Fruit fly (Drosophila melanogaster): Measurements from ENCODE around the gene CG7394.

The CG7394 gene

DNA sequence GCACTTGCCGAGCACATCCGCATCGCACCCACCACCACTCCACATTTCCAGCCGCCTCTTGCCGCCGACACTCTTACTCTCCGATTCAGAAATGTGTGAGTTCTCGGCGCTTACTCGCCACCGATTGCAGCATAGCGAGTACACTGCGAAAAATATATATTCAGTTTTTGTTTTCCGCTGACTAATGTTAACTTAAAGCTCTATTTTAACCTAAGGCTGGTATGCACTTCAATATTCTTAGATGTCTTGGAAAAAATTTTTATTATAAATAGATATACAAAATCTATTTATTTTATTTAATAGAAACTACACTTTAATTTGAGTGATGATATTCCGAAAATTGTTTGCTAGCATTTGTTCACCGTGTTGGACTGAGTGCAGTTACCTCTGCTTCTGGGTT, 37.5 kb downstream of the CG7394 start (continued):
- no peak for TF ChIP-seq lz (GFP tag; optimal IDR thresholded peaks at IDR 0.05)
- TF ChIP-seq achi (GFP tag; optimal IDR thresholded peaks at IDR 0.05) = peak; percentile 44
- TF ChIP-seq CG3919 (GFP tag; optimal IDR thresholded peaks at IDR 0.05) = no peak
- peak; percentile 54 for TF ChIP-seq CG32006 (GFP tag; optimal IDR thresholded peaks at IDR 0.05)
- TF ChIP-seq Ets96B (tag; optimal IDR thresholded peaks at IDR 0.05) = peak; percentile 54
- no peak for TF ChIP-seq salr (GFP tag; optimal IDR thresholded peaks at IDR 0.05)
- TF ChIP-seq vri (GFP tag; optimal IDR thresholded peaks at IDR 0.05) = no peak

DNA sequence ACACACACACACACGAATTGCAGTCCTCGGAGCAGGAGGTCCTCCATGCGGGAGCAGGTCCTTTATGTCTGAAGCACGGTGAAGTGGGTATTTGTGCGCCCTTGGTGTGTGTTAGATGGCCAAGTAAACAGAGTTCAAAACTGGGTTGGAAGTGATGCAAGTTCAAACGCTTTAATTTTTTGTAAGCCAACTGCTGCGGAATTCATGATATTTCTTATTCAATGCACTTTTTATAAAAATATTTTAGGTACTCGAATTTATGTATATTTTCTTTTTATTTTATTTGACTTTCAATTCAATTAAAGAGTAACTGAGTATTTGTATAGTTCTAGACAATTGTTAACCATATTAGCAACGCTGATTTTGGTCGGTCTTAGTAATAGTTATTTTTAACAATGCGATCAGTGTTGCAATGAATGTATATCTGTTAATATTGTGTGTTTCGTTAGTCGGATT, 38.2 kb downstream of the CG7394 start, which contains the start of the genes CG14137 and CG46394:
CG14137 (minus strand) TSS at position 101 of the 456 bp plus-strand sequence.
CG46394 (plus strand) TSS at position 406 of the 456 bp plus-strand sequence.
- no peak for TF ChIP-seq dsx (GFP tag; optimal IDR thresholded peaks at IDR 0.05; ENCODE audit: poor library complexity, severe bottlenecking)
- TF ChIP-seq Sox15 (GFP tag; optimal IDR thresholded peaks at IDR 0.05) = no peak
- no peak for TF ChIP-seq topi (GFP tag; optimal IDR thresholded peaks at IDR 0.05)
- no peak for TF ChIP-seq Gug (GFP tag; IDR thresholded peaks at IDR 0.05)
- no peak for TF ChIP-seq net (GFP tag; optimal IDR thresholded peaks at IDR 0.05)
- no peak for TF ChIP-seq CG32006 (GFP tag; optimal IDR thresholded peaks at IDR 0.05)
- TF ChIP-seq Lpt (GFP tag; optimal IDR thresholded peaks at IDR 0.05) = no peak
- TF ChIP-seq CG4318 (GFP tag; optimal IDR thresholded peaks at IDR 0.05) = no peak
- no peak for TF ChIP-seq Met (GFP tag; optimal IDR thresholded peaks at IDR 0.05)
- TF ChIP-seq CG11294 (GFP tag; IDR thresholded peaks at IDR 0.05) = no peak
- TF ChIP-seq dac (GFP tag; optimal IDR thresholded peaks at IDR 0.05) = no peak
- TF ChIP-seq lz (GFP tag; optimal IDR thresholded peaks at IDR 0.05) = no peak
- no peak for TF ChIP-seq ss (GFP tag; optimal IDR thresholded peaks at IDR 0.05)

- 0 out of 3 replicates have a peak, but pooled peaks have one; percentile 27 for TF ChIP-seq CG6163 (GFP tag; IDR thresholded peaks at IDR 0.05)
- TF ChIP-seq CG7368 (GFP tag; optimal IDR thresholded peaks at IDR 0.05) = peak; percentile 50
- no peak for TF ChIP-seq fkh (GFP tag; optimal IDR thresholded peaks at IDR 0.05)
- TF ChIP-seq eg (GFP tag; IDR thresholded peaks at IDR 0.05) = 0 out of 3 replicates have a peak, but pooled peaks have one; percentile 28
These were observed 39.3 kb downstream of the CG7394 start for dm6 chr3L:11601133-11601532.

DNA sequence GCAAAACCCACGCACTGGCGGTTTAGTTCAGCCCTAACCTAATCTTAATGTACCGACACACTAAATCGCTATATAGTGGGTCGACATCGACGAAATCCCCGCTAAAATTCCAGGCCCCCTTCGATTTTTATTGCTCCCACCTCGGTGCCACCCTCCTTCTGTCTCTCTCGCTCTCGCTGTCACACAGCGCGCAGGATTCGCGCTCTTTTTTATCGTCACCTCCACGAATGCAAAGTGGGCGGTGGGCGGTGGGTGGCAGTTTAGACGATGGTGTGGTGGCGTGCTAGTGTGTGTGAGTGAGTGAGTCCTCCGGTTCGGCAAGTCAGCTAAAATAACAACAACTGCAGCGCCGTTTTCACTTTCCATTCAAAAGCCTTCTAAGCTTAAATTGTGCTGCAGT, 40.2 kb downstream of the CG7394 start:
- TF ChIP-seq Eip78C (GFP tag) (no peak), CG7368 (GFP tag; optimal IDR thresholded peaks at IDR 0.05) (peak; percentile 72), Hr38 (GFP tag; optimal IDR thresholded peaks at IDR 0.05) (no peak)

DNA sequence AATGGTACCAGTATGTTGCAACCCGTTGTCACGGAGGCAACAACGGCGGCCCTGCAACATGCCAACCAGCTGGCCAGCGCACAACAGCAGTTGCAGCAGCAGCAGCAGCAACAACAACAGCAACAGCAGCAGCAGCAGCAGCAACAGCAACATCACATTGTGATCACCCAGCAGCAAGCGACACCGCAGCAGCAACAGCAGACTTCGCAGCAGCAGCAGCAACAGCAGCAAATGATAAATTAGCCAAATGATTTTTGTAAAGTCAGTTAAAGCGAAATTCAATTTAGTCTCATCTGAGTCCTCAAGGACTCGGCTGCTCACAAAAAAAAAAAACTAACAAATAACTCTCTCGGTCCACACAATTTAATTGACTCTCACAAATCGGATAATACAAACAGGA, 42.4 kb downstream of the CG7394 start:
- TF ChIP-seq vri (GFP tag; optimal IDR thresholded peaks at IDR 0.05) (no peak), CG4318 (GFP tag; optimal IDR thresholded peaks at IDR 0.05) (no peak), pdm3 (GFP tag; optimal IDR thresholded peaks at IDR 0.05) (no peak), topi (GFP tag; optimal IDR thresholded peaks at IDR 0.05) (no peak), Eip75B (GFP tag; optimal IDR thresholded peaks at IDR 0.05) (no peak), fd59A (GFP tag; optimal IDR thresholded peaks at IDR 0.05) (no peak)

dm6 chr3L:11609153-11609809, 47.5 kb downstream of the CG7394 start, which contains the start of gene Duba:
Gene Duba (minus strand): TSS chr3L:11609465.
- no peak; the same call in 2 of the 3 replicates for TF ChIP-seq CG6163 (GFP tag; IDR thresholded peaks at IDR 0.05)
- TF ChIP-seq CG15336 (GFP tag; IDR thresholded peaks at IDR 0.05) = 0 out of 2 replicates have a peak, but pooled peaks have one; percentile 44
- no peak for TF ChIP-seq net (GFP tag; optimal IDR thresholded peaks at IDR 0.05)
- peak; percentile 99 for TF ChIP-seq CG1621 (tag; optimal IDR thresholded peaks at IDR 0.05)
- peak in 1 of 2 experiments; percentile 38 for TF ChIP-seq ss (GFP tag; optimal IDR thresholded peaks at IDR 0.05)
- TF ChIP-seq Sox14 (GFP tag; optimal IDR thresholded peaks at IDR 0.05) = peak; percentile 9
- peak; percentile 71 for TF ChIP-seq Eip78C (GFP tag)

Measured in whole organism, prepupa.